Worm (Caenorhabditis elegans) whole organism, mixed stage, embryonic: ENCODE results near the gene rde-4.
"Not testable (repeated sequence)": the region's sequence is repeated elsewhere in the genome, so short reads cannot be mapped to it uniquely, and the experiment has no call there.

Source experiments
- M03D4.4 ChIP-seq: sonication (generic microtip); optimal IDR thresholded peaks from 2 replicates; lab custom pipeline; 2017; ENCODE audit warnings: mild to moderate bottlenecking, missing genetic modification characterization, missing compliant biosample characterization
- bed-3 ChIP-seq: fragments of 200-800 bp; sonication (Bioruptor generic); optimal IDR thresholded peaks from 3 replicates; lab custom pipeline; 2018; ENCODE audit warnings: mild to moderate bottlenecking, missing genetic modification characterization, moderate library complexity, missing compliant biosample characterization
- blmp-1 ChIP-seq: fragments of 150-350 bp; optimal IDR thresholded peaks from 2 replicates; lab custom pipeline; 2014; ENCODE audit warnings: missing biosample characterization, missing genetic modification characterization
- ceh-39 ChIP-seq: fragments of 150-350 bp; optimal IDR thresholded peaks from 2 replicates; lab custom pipeline; 2014; ENCODE audit warnings: missing biosample characterization, missing genetic modification characterization
- ceh-43 ChIP-seq: fragments of 200-800 bp; sonication (Bioruptor generic); optimal IDR thresholded peaks from 2 replicates; lab custom pipeline; 2018; ENCODE audit warnings: mild to moderate bottlenecking, missing genetic modification characterization, moderate library complexity, missing compliant biosample characterization
- ceh-83 ChIP-seq: fragments of 200-800 bp; sonication (Bioruptor generic); optimal IDR thresholded peaks from 2 replicates; lab custom pipeline; 2018; ENCODE audit warnings: mild to moderate bottlenecking, missing genetic modification characterization, missing compliant biosample characterization
- ces-1 ChIP-seq: fragments of 150-350 bp; optimal IDR thresholded peaks from 2 replicates; lab custom pipeline; 2014; ENCODE audit warnings: missing biosample characterization, missing genetic modification reagents, missing genetic modification characterization
- cnd-1 ChIP-seq: fragments of 200-800 bp; sonication (Bioruptor generic); optimal IDR thresholded peaks from 2 replicates; lab custom pipeline; 2018; ENCODE audit warnings: mild to moderate bottlenecking, missing genetic modification characterization, missing compliant biosample characterization
- drap-1 ChIP-seq: fragments of 200-800 bp; sonication (Bioruptor generic); optimal IDR thresholded peaks from 3 replicates; lab custom pipeline; 2018; ENCODE audit warnings: mild to moderate bottlenecking, missing genetic modification characterization, missing compliant biosample characterization
- elt-1 ChIP-seq: sonication (generic microtip); optimal IDR thresholded peaks from 2 replicates; lab custom pipeline; 2017; ENCODE audit warnings: missing genetic modification characterization, mild to moderate bottlenecking, missing compliant biosample characterization, antibody characterized with exemption, moderate library complexity, borderline replicate concordance; ENCODE audit not compliant: insufficient read depth
- elt-3 ChIP-seq: fragments of 150-350 bp; optimal IDR thresholded peaks from 2 replicates; lab custom pipeline; 2014; ENCODE audit warnings: missing biosample characterization, missing genetic modification characterization
- flh-1 ChIP-seq: fragments of 200-800 bp; sonication (Bioruptor generic); optimal IDR thresholded peaks from 2 replicates; lab custom pipeline; 2018; ENCODE audit warnings: mild to moderate bottlenecking, missing genetic modification characterization, moderate library complexity, missing compliant biosample characterization
- ham-2 ChIP-seq: fragments of 200-800 bp; sonication (Bioruptor generic); optimal IDR thresholded peaks from 2 replicates; lab custom pipeline; 2018; ENCODE audit warnings: mild to moderate bottlenecking, missing genetic modification characterization, missing compliant biosample characterization
- hlh-1 ChIP-seq: fragments of 150-350 bp; optimal IDR thresholded peaks from 2 replicates; lab custom pipeline; 2014; ENCODE audit warnings: missing biosample characterization, missing genetic modification reagents, missing genetic modification characterization
- lin-13 ChIP-seq: fragments of 150-350 bp; optimal IDR thresholded peaks from 2 replicates; lab custom pipeline; 2014; ENCODE audit warnings: missing biosample characterization, missing genetic modification characterization
- lin-32 ChIP-seq: fragments of 200-800 bp; sonication (Bioruptor generic); optimal IDR thresholded peaks from 2 replicates; lab custom pipeline; 2018; ENCODE audit warnings: mild to moderate bottlenecking, missing genetic modification characterization, missing compliant biosample characterization
- lsy-2 ChIP-seq: fragments of 150-350 bp; optimal IDR thresholded peaks from 2 replicates; lab custom pipeline; 2014; ENCODE audit warnings: missing biosample characterization, missing genetic modification characterization
- mab-5 ChIP-seq: fragments of 150-350 bp; optimal IDR thresholded peaks from 2 replicates; lab custom pipeline; 2014; ENCODE audit warnings: missing biosample characterization, missing genetic modification characterization
- mep-1 ChIP-seq: fragments of 150-350 bp; optimal IDR thresholded peaks from 2 replicates; lab custom pipeline; 2017; ENCODE audit warnings: missing biosample characterization, missing genetic modification reagents, missing genetic modification characterization, inconsistent platforms
- nhr-12 ChIP-seq: fragments of 150-350 bp; optimal IDR thresholded peaks from 2 replicates; lab custom pipeline; 2014; ENCODE audit warnings: missing biosample characterization, missing genetic modification characterization
- nhr-2 ChIP-seq: fragments of 150-350 bp; optimal IDR thresholded peaks from 2 replicates; lab custom pipeline; 2014; ENCODE audit warnings: missing biosample characterization, missing genetic modification characterization
- nhr-237 ChIP-seq: fragments of 150-350 bp; optimal IDR thresholded peaks from 2 replicates; lab custom pipeline; 2014; ENCODE audit warnings: missing biosample characterization, missing genetic modification characterization
- nhr-28 ChIP-seq: fragments of 150-350 bp; optimal IDR thresholded peaks from 2 replicates; lab custom pipeline; 2014; ENCODE audit warnings: missing biosample characterization, missing genetic modification characterization
- nhr-76 ChIP-seq: sonication (generic microtip); optimal IDR thresholded peaks from 2 replicates; lab custom pipeline; 2017; ENCODE audit warnings: missing biosample characterization, missing genetic modification characterization
- pha-4 ChIP-seq: fragments of 150-350 bp; optimal IDR thresholded peaks from 2 replicates; lab custom pipeline; 2018; ENCODE audit warnings: missing biosample characterization, missing genetic modification reagents, missing genetic modification characterization
- sem-2 ChIP-seq: fragments of 200-800 bp; sonication (Bioruptor generic); optimal IDR thresholded peaks from 2 replicates; lab custom pipeline; 2018; ENCODE audit warnings: mild to moderate bottlenecking, missing genetic modification characterization, missing compliant biosample characterization
- snpc-4 ChIP-seq: fragments of 150-350 bp; optimal IDR thresholded peaks from 2 replicates; lab custom pipeline; 2014; ENCODE audit warnings: missing biosample characterization, missing genetic modification characterization
- sptf-1 ChIP-seq: sonication (generic microtip); optimal IDR thresholded peaks from 2 replicates; lab custom pipeline; 2017; ENCODE audit warnings: mild to moderate bottlenecking, missing genetic modification characterization, moderate library complexity, missing compliant biosample characterization
- tbx-8 ChIP-seq: fragments of 200-800 bp; sonication (Bioruptor generic); optimal IDR thresholded peaks from 2 replicates; lab custom pipeline; 2018; ENCODE audit warnings: mild to moderate bottlenecking, missing genetic modification characterization, moderate library complexity, missing compliant biosample characterization
- unc-120 ChIP-seq: sonication (generic microtip); optimal IDR thresholded peaks from 2 replicates; lab custom pipeline; 2017; ENCODE audit warnings: missing genetic modification characterization, missing compliant biosample characterization; ENCODE audit not compliant: poor library complexity, severe bottlenecking
- unc-39 ChIP-seq: fragments of 150-350 bp; optimal IDR thresholded peaks from 2 replicates; lab custom pipeline; 2014; ENCODE audit warnings: missing biosample characterization, missing genetic modification characterization
- unc-62 ChIP-seq: fragments of 150-350 bp; optimal IDR thresholded peaks from 2 replicates; lab custom pipeline; 2014; ENCODE audit warnings: missing biosample characterization, missing genetic modification reagents, missing genetic modification characterization
- zip-8 ChIP-seq: fragments of 150-350 bp; optimal IDR thresholded peaks from 2 replicates; lab custom pipeline; 2014; ENCODE audit warnings: missing biosample characterization, missing genetic modification characterization

The rde-4 gene

DNA sequence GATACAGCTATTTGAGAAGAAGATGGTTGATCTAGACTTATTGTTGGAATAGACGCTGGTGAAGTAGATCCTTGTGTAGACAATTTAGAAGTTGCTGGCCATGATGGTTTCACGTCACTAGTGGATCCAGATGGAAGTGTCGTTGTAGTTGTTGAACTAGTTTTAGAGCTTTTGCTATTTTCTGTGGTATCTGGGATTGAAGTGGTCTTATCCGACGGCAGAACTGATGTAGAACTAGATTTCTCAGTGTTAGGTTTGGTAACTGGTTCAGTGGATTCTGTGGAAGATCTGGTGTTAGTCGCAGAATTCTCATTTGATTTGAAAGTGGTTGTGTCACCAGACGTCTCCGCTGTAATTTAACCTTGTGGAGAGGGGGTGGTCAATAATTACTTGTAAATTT lies 13.2 kb upstream of the rde-4 start:
- TF ChIP-seq unc-39 (tag; lab: Kevin White, UChicago) (no peak), bed-3 (GFP tag; lab: Kevin White, UChicago) (no peak), unc-62 (no peak), mep-1 (tag; lab: Kevin White, UChicago) (no peak), ham-2 (GFP tag; lab: Kevin White, UChicago) (no peak), unc-120 (tag; lab: Kevin White, UChicago) (no peak), sptf-1 (tag; lab: Kevin White, UChicago) (no peak), nhr-28 (no peak), ceh-83 (GFP tag; lab: Kevin White, UChicago) (no peak)

DNA sequence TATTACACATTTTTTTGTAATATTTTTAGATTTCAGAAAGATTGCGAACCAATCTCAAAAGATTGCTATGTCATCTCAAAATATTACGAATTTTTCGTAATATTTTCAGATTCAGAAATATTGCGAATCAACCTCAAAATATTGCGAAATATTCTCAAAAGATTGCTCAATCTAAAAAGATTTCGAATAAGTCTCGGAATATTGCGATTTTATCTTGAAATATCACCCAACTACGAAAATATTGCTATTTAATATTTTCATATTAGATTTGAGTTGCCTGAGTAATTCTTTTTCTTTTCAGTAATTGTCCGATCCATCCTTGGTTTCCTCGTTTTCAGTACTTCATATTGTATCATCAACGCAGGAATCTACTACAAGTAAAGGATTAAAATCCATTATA lies 3.4 kb upstream of the rde-4 start, which contains the start of gene Y70G10A.4:
Gene Y70G10A.4 (plus strand): TSS at position 301 of the 400 bp plus-strand sequence.
- TF ChIP-seq flh-1; ceh-39 (tag; lab: Kevin White, UChicago); nhr-2 (tag; lab: Kevin White, UChicago): not testable (repeated sequence)

DNA sequence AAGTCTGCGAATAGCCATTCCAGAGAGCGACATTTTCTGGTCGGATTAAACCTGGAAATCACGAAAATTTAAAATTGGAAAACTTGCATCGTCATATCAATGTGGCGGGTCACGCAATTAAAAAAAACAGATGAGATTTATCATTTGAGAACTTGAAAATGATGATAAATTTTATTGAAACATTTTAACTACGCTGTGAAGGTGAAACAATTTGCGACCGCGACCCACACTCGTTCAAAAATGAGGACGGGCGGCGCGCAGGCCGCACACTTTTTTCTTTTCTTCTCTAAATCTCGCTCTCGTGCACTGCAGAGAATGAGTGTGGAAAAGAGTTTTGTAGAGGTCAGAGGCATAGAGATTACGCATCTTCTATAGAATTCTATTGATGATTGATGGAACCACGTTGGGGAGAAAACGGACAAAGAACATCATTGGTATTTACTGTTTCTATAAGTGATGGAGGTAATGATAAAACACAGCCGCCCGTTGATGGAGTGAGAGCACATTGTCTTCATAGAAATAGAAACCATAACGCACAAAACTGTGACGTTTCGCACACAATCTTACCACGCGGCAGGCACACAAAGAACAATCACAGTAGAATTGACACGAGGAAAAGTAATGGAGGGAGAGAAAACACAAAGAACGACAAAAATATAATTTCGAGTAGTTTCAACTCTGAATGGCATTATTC lies 1.7 kb downstream of the rde-4 start, which contains the start of gene cts-1:
Gene cts-1 (minus strand): TSS at position 51 of the 694 bp plus-strand sequence.
- peak; percentile 49 for TF ChIP-seq mep-1 (tag; lab: Kevin White, UChicago)
- TF ChIP-seq elt-1 (tag; lab: Kevin White, UChicago), result no peak
- no peak for TF ChIP-seq pha-4
- peak; percentile 76 for TF ChIP-seq lsy-2 (tag; lab: Kevin White, UChicago)
- TF ChIP-seq lin-13 (tag; lab: Kevin White, UChicago), result peak; percentile 2
- no peak for TF ChIP-seq ham-2 (GFP tag; lab: Kevin White, UChicago)
- peak; percentile 23 for TF ChIP-seq ces-1 (GFP tag; lab: Kevin White, UChicago)
- TF ChIP-seq M03D4.4 (tag; lab: Kevin White, UChicago), result peak; percentile 42
- TF ChIP-seq sptf-1 (tag; lab: Kevin White, UChicago), result peak; percentile 40
- no peak for TF ChIP-seq ceh-43 (GFP tag; lab: Kevin White, UChicago)
- peak; percentile 58 for TF ChIP-seq unc-120 (tag; lab: Kevin White, UChicago)
- peak; percentile 53 for TF ChIP-seq unc-62
- TF ChIP-seq cnd-1 (tag; lab: Kevin White, UChicago), result no peak
- TF ChIP-seq elt-3 (tag; lab: Kevin White, UChicago), result no peak
- peak; percentile 23 for TF ChIP-seq hlh-1 (tag; lab: Kevin White, UChicago)
- peak; percentile 46 for TF ChIP-seq nhr-237 (tag; lab: Kevin White, UChicago)

DNA sequence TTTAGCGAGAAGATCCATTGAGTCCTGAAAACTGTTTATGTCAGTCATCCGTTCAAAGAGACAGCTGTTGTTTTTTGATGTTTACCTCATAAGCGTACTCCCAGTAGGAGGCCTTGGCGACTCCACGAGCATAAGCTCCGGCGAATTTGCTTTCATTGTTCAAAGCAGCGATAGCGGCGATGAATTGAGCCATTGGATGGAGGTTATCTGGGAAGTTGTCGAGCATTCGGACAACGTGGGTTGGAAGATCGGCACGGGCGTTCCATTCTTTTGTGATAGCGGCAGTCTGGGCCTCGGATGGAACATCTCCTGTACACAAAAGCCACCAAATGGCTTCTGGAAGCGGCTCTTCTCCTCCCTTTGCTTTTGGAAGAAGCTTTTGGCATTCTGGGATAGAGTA lies 2.6 kb downstream of the rde-4 start:
- TF ChIP-seq ceh-83 (GFP tag; lab: Kevin White, UChicago) (no peak), blmp-1 (tag; lab: Kevin White, UChicago) (no peak), nhr-2 (tag; lab: Kevin White, UChicago) (no peak), bed-3 (GFP tag; lab: Kevin White, UChicago) (no peak), unc-39 (tag; lab: Kevin White, UChicago) (no peak), elt-1 (tag; lab: Kevin White, UChicago) (no peak), zip-8 (tag; lab: Kevin White, UChicago) (no peak), tbx-8 (GFP tag; lab: Kevin White, UChicago) (no peak), nhr-28 (no peak), drap-1 (no peak), nhr-237 (tag; lab: Kevin White, UChicago) (no peak), sptf-1 (tag; lab: Kevin White, UChicago) (no peak), mab-5 (tag; lab: Kevin White, UChicago) (no peak), mep-1 (tag; lab: Kevin White, UChicago) (no peak), snpc-4 (tag; lab: Kevin White, UChicago) (no peak)

DNA sequence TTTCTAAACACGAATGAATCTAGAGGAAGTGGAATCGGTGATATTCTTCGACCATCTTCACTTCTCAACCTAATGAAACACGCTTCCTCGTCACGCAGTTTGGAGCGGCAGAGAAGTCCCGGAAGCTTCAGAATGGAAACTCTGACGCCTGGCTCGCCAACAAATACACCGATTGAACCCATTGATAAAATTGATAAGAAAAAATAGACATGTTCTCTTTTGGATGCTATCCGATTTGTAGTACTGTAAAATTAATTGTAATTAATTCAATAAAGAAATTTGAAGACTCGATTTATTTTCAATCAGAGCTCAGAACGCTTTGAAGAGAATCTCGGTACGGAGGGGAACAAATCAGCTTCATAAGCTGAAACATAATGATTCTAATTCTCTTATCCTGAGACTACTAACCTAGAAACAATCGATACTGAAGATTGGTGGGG lies 3.9 kb downstream of the rde-4 start:
- TF ChIP-seq nhr-237 (tag; lab: Kevin White, UChicago) (no peak), lsy-2 (tag; lab: Kevin White, UChicago) (no peak), ceh-83 (GFP tag; lab: Kevin White, UChicago) (no peak), ces-1 (GFP tag; lab: Kevin White, UChicago) (no peak), drap-1 (no peak), sem-2 (GFP tag; lab: Kevin White, UChicago) (no peak), mep-1 (tag; lab: Kevin White, UChicago) (no peak), lin-32 (GFP tag; lab: Kevin White, UChicago) (no peak), tbx-8 (GFP tag; lab: Kevin White, UChicago) (no peak), sptf-1 (tag; lab: Kevin White, UChicago) (no peak), unc-120 (tag; lab: Kevin White, UChicago) (no peak), mab-5 (tag; lab: Kevin White, UChicago) (no peak), nhr-12 (tag; lab: Kevin White, UChicago) (no peak), nhr-76 (tag; lab: Kevin White, UChicago) (no peak)
- TF ChIP-seq, all 35 proteins: peak for 0
